Fruit fly (Drosophila melanogaster) whole organism, adult: Measurements from ENCODE around the gene CG43922.

Source experiments
- CG11617 ChIP-seq: fragments of 200-800 bp; sonication (Bioruptor generic); optimal IDR thresholded peaks from 2 replicates; lab custom pipeline; 2017; ENCODE audit warnings: mild to moderate bottlenecking, missing biosample characterization, missing genetic modification reagents, missing genetic modification characterization
- CG12768 ChIP-seq: fragments of 200-800 bp; sonication (Bioruptor generic); optimal IDR thresholded peaks from 2 replicates; lab custom pipeline; 2017; ENCODE audit warnings: missing biosample characterization, missing genetic modification characterization, mild to moderate bottlenecking, moderate library complexity, missing genetic modification reagents
- CG14711 ChIP-seq: fragments of 200-800 bp; sonication (Bioruptor generic); optimal IDR thresholded peaks from 2 replicates; lab custom pipeline; 2018; ENCODE audit warnings: missing biosample characterization, mild to moderate bottlenecking, missing genetic modification characterization, moderate library complexity
- CG1620 ChIP-seq: fragments of 200-800 bp; sonication (Bioruptor generic); optimal IDR thresholded peaks from 2 replicates; lab custom pipeline; 2016; ENCODE audit warnings: missing biosample characterization, missing genetic modification characterization
- CG33017 ChIP-seq: fragments of 200-800 bp; sonication (Bioruptor generic); optimal IDR thresholded peaks from 2 replicates; lab custom pipeline; 2018; ENCODE audit warnings: missing biosample characterization, mild to moderate bottlenecking, missing genetic modification characterization, moderate library complexity
- CG5204 ChIP-seq: fragments of 200-800 bp; sonication (Bioruptor generic); optimal IDR thresholded peaks from 2 replicates; lab custom pipeline; 2016; ENCODE audit warnings: missing biosample characterization, missing genetic modification characterization
- CG7045 ChIP-seq: fragments of 200-800 bp; sonication (Bioruptor generic); optimal IDR thresholded peaks from 2 replicates; lab custom pipeline; 2017; ENCODE audit warnings: missing biosample characterization, mild to moderate bottlenecking, missing genetic modification characterization
- CG7101 ChIP-seq: fragments of 200-800 bp; sonication (Bioruptor generic); optimal IDR thresholded peaks from 2 replicates; lab custom pipeline; 2018; ENCODE audit warnings: missing biosample characterization, mild to moderate bottlenecking, missing genetic modification characterization, moderate library complexity
- Clk ChIP-seq: fragments of 200-800 bp; sonication (Bioruptor generic); optimal IDR thresholded peaks from 2 replicates; lab custom pipeline; 2017; ENCODE audit warnings: missing biosample characterization, missing genetic modification characterization
- Crg-1 ChIP-seq: fragments of 200-800 bp; sonication (Bioruptor generic); optimal IDR thresholded peaks from 2 replicates; lab custom pipeline; 2016; ENCODE audit warnings: missing biosample characterization, missing genetic modification characterization
- Hr96 ChIP-seq: fragments of 200-800 bp; sonication (Bioruptor generic); optimal IDR thresholded peaks from 2 replicates; lab custom pipeline; 2016; ENCODE audit warnings: missing biosample characterization, missing genetic modification characterization
- Mnt ChIP-seq: fragments of 200-800 bp; sonication (Bioruptor generic); optimal IDR thresholded peaks from 2 replicates; lab custom pipeline; 2016; ENCODE audit warnings: missing biosample characterization, mild to moderate bottlenecking, missing genetic modification characterization
- bab1 ChIP-seq: fragments of 200-800 bp; sonication (Bioruptor generic); optimal IDR thresholded peaks from 3 replicates; lab custom pipeline; 2019; ENCODE audit warnings: missing biosample characterization, mild to moderate bottlenecking, missing genetic modification characterization, moderate library complexity
- cic ChIP-seq: fragments of 200-800 bp; sonication (Bioruptor generic); optimal IDR thresholded peaks from 2 replicates; lab custom pipeline; 2017; ENCODE audit warnings: missing biosample characterization, mild to moderate bottlenecking, missing genetic modification characterization, moderate library complexity
- cnc ChIP-seq, 2 experiments: fragments of >200 bp; optimal IDR thresholded peaks; 2 replicates each; lab custom pipeline; 2017
- kay ChIP-seq: fragments of 200-800 bp; sonication (Bioruptor generic); peaks from one replicate; lab custom pipeline; 2016; ENCODE audit warnings: missing biosample characterization, missing genetic modification characterization, borderline replicate concordance
- ovo ChIP-seq: fragments of 200-800 bp; sonication (Bioruptor generic); optimal IDR thresholded peaks from 2 replicates; lab custom pipeline; 2016; ENCODE audit warnings: missing biosample characterization, missing genetic modification characterization
- pad ChIP-seq: fragments of 200-800 bp; sonication (Bioruptor generic); optimal IDR thresholded peaks from 3 replicates; lab custom pipeline; 2017; ENCODE audit warnings: missing biosample characterization, missing genetic modification characterization, mild to moderate bottlenecking, moderate library complexity, missing genetic modification reagents
- tj ChIP-seq: fragments of 200-800 bp; sonication (Bioruptor generic); optimal IDR thresholded peaks from 3 replicates; lab custom pipeline; 2017; ENCODE audit warnings: missing biosample characterization, mild to moderate bottlenecking, missing genetic modification characterization, moderate library complexity
- toe ChIP-seq: fragments of 200-800 bp; sonication (Bioruptor generic); optimal IDR thresholded peaks from 2 replicates; lab custom pipeline; 2016; ENCODE audit warnings: missing biosample characterization, missing genetic modification characterization

Gene CG43922

DNA sequence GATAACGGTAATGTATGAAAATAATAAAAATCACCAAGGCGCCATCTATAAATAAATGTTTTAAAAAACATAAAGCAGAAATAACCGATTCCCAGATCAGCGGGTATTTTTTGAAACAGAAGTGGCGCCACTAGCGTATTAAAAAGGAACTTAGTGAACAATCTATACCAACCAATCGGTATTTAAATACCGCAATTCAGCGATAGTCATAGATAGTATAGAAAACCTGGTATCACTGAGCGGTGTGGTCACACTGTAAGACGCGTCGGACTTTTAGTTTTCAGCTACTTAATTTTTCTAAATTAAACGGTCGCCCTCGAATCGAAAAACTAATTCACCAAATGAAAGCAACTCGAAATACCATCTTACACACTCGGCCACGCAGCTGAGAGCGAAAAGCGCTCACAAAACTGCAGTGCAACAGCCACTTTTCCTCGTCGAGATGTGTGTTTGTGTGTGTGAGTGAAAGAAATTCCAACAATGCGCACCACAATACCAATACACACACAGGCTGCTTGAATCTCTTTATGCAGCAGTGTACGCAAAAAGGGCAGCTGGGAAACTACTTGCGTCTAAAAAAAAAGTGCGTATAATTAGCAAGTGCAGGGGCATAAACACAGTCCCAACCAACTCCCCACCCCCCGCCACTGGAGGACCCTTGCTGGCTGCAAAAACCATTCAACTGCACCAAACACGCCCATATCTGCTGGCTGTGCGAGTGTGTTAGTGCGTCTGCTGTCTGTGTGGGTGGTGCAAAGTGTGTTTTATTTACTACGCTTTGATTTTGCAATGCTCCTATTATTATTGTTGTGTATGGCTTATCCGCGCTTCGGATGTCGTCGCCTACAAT lies 15.2 kb upstream of the CG43922 start, which contains the start of gene PDZ-GEF:
PDZ-GEF (plus strand) TSS at position 232 of the 850 bp plus-strand sequence.
- TF ChIP-seq CG7101 (tag; lab: Kevin White, UChicago) (peak; percentile 34), CG1620 (peak; percentile 54), CG14711 (tag; lab: Kevin White, UChicago) (peak; percentile 28), Clk (GFP tag; lab: Kevin White, UChicago) (no peak), CG33017 (tag; lab: Kevin White, UChicago) (no peak)

dm6 chr2L:6319068-6319467 lies 10.5 kb upstream of the CG43922 start:
- TF ChIP-seq cnc (optimal IDR thresholded peaks at IDR 0.05; lab: Kevin White, UChicago) (no peak), cic (GFP tag; lab: Kevin White, UChicago) (no peak), Clk (GFP tag; lab: Kevin White, UChicago) (no peak), CG33017 (tag; lab: Kevin White, UChicago) (no peak), kay (GFP tag; lab: Kevin White, UChicago) (no peak), pad (GFP tag; lab: Kevin White, UChicago) (no peak), CG7045 (GFP tag; lab: Kevin White, UChicago) (no peak), CG12768 (GFP tag; lab: Kevin White, UChicago) (no peak), CG5204 (GFP tag; lab: Kevin White, UChicago) (no peak), Hr96 (no peak), CG11617 (no peak), CG7101 (tag; lab: Kevin White, UChicago) (no peak)

- TF ChIP-seq CG7045 (GFP tag; lab: Kevin White, UChicago) (no peak), Hr96 (no peak), Crg-1 (GFP tag; lab: Kevin White, UChicago) (no peak), cnc (optimal IDR thresholded peaks at IDR 0.05; lab: Kevin White, UChicago) (no peak), kay (GFP tag; lab: Kevin White, UChicago) (no peak), pad (GFP tag; lab: Kevin White, UChicago) (no peak), CG5204 (GFP tag; lab: Kevin White, UChicago) (no peak), CG14711 (tag; lab: Kevin White, UChicago) (no peak), cic (GFP tag; lab: Kevin White, UChicago) (no peak), bab1 (GFP tag; lab: Kevin White, UChicago) (no peak), CG1620 (no peak), toe (GFP tag; lab: Kevin White, UChicago) (no peak), tj (GFP tag; lab: Kevin White, UChicago) (no peak), Clk (GFP tag; lab: Kevin White, UChicago) (no peak), ovo (GFP tag; lab: Kevin White, UChicago) (no peak)
Observed at dm6 chr2L:6309879-6310278, 1.3 kb upstream of the CG43922 start.

DNA sequence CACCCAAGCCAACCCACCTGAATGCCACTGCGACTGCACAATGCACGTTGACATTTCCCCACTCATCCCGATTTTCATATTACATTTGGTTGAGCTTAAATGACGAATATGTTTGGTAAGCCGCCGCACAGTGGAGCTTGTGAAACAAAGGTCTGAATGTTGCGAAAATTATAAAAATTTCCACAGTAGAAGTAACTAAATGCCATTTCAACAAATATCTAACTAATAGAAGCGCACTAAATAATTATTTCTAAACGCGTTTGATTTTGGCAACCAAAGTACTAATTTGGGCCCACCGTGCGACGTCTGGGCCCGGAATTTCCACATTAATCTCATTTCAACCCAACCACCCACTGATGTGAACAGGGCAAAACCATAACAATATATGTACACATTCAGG lies 1.7 kb downstream of the CG43922 start:
- TF ChIP-seq tj (GFP tag; lab: Kevin White, UChicago) (no peak), cic (GFP tag; lab: Kevin White, UChicago) (no peak), CG5204 (GFP tag; lab: Kevin White, UChicago) (peak; percentile 17), Mnt (GFP tag; lab: Kevin White, UChicago) (no peak), kay (GFP tag; lab: Kevin White, UChicago) (no peak)

- TF ChIP-seq cnc (optimal IDR thresholded peaks at IDR 0.05; lab: Kevin White, UChicago), result no peak
- TF ChIP-seq Mnt (GFP tag; lab: Kevin White, UChicago), result no peak
- no peak for TF ChIP-seq CG12768 (GFP tag; lab: Kevin White, UChicago)
- no peak for TF ChIP-seq pad (GFP tag; lab: Kevin White, UChicago)
- TF ChIP-seq CG11617, result no peak
- no peak for TF ChIP-seq tj (GFP tag; lab: Kevin White, UChicago)
Observed at dm6 chr2L:6301616-6302015, 6.9 kb downstream of the CG43922 start.

DNA sequence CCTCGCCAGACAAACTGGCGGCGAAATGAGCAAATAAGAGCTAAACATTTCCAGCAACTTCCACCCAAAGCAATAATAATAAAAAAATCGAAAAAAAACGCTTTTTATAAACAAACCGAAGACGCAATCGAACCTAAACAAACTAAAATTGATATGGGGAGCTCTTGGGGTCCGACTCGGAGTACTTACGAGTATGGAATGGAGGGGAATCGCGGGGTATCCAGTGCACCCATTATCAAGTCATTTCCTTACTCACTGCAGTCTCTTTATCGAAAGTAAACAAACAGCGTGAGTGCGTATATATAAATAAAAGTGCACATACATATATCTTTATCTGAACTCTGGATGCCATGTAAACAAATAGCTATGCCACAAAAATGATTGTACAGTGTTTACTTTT lies 16.9 kb downstream of the CG43922 start:
- TF ChIP-seq CG7045 (GFP tag; lab: Kevin White, UChicago) (no peak), kay (GFP tag; lab: Kevin White, UChicago) (peak; percentile 95), Hr96 (peak; percentile 24), CG11617 (no peak), CG12768 (GFP tag; lab: Kevin White, UChicago) (peak; percentile 19), cic (GFP tag; lab: Kevin White, UChicago) (peak; percentile 71)

dm6 chr2L:6283376-6283775 lies 25.2 kb downstream of the CG43922 start:
- TF ChIP-seq Hr96 (no peak), cic (GFP tag; lab: Kevin White, UChicago) (no peak), toe (GFP tag; lab: Kevin White, UChicago) (no peak), CG7101 (tag; lab: Kevin White, UChicago) (no peak), CG12768 (GFP tag; lab: Kevin White, UChicago) (no peak), CG11617 (no peak), ovo (GFP tag; lab: Kevin White, UChicago) (no peak), CG33017 (tag; lab: Kevin White, UChicago) (no peak), cnc (optimal IDR thresholded peaks at IDR 0.05; lab: Kevin White, UChicago) (no peak), tj (GFP tag; lab: Kevin White, UChicago) (no peak), CG7045 (GFP tag; lab: Kevin White, UChicago) (no peak), CG14711 (tag; lab: Kevin White, UChicago) (no peak), bab1 (GFP tag; lab: Kevin White, UChicago) (no peak), kay (GFP tag; lab: Kevin White, UChicago) (no peak), CG5204 (GFP tag; lab: Kevin White, UChicago) (no peak), Clk (GFP tag; lab: Kevin White, UChicago) (no peak)
